Worm (Caenorhabditis elegans) whole organism, mixed stage, embryonic: ENCODE data around the gene csq-1.

Source experiments
- M03D4.4 ChIP-seq: sonication (generic microtip); optimal IDR thresholded peaks from 2 replicates; lab custom pipeline; 2017; ENCODE audit warnings: mild to moderate bottlenecking, missing genetic modification characterization, missing compliant biosample characterization
- blmp-1 ChIP-seq: fragments of 150-350 bp; optimal IDR thresholded peaks from 2 replicates; lab custom pipeline; 2014; ENCODE audit warnings: missing biosample characterization, missing genetic modification characterization
- ceh-39 ChIP-seq: fragments of 150-350 bp; optimal IDR thresholded peaks from 2 replicates; lab custom pipeline; 2014; ENCODE audit warnings: missing biosample characterization, missing genetic modification characterization
- ceh-83 ChIP-seq: fragments of 200-800 bp; sonication (Bioruptor generic); optimal IDR thresholded peaks from 2 replicates; lab custom pipeline; 2018; ENCODE audit warnings: mild to moderate bottlenecking, missing genetic modification characterization, missing compliant biosample characterization
- ces-1 ChIP-seq: fragments of 150-350 bp; optimal IDR thresholded peaks from 2 replicates; lab custom pipeline; 2014; ENCODE audit warnings: missing biosample characterization, missing genetic modification reagents, missing genetic modification characterization
- cnd-1 ChIP-seq: fragments of 200-800 bp; sonication (Bioruptor generic); optimal IDR thresholded peaks from 2 replicates; lab custom pipeline; 2018; ENCODE audit warnings: mild to moderate bottlenecking, missing genetic modification characterization, missing compliant biosample characterization
- elt-1 ChIP-seq: sonication (generic microtip); optimal IDR thresholded peaks from 2 replicates; lab custom pipeline; 2017; ENCODE audit warnings: missing genetic modification characterization, mild to moderate bottlenecking, missing compliant biosample characterization, antibody characterized with exemption, moderate library complexity, borderline replicate concordance; ENCODE audit not compliant: insufficient read depth
- elt-3 ChIP-seq: fragments of 150-350 bp; optimal IDR thresholded peaks from 2 replicates; lab custom pipeline; 2014; ENCODE audit warnings: missing biosample characterization, missing genetic modification characterization
- flh-1 ChIP-seq: fragments of 200-800 bp; sonication (Bioruptor generic); optimal IDR thresholded peaks from 2 replicates; lab custom pipeline; 2018; ENCODE audit warnings: mild to moderate bottlenecking, missing genetic modification characterization, moderate library complexity, missing compliant biosample characterization
- hlh-1 ChIP-seq: fragments of 150-350 bp; optimal IDR thresholded peaks from 2 replicates; lab custom pipeline; 2014; ENCODE audit warnings: missing biosample characterization, missing genetic modification reagents, missing genetic modification characterization
- lin-13 ChIP-seq: fragments of 150-350 bp; optimal IDR thresholded peaks from 2 replicates; lab custom pipeline; 2014; ENCODE audit warnings: missing biosample characterization, missing genetic modification characterization
- lin-32 ChIP-seq: fragments of 200-800 bp; sonication (Bioruptor generic); optimal IDR thresholded peaks from 2 replicates; lab custom pipeline; 2018; ENCODE audit warnings: mild to moderate bottlenecking, missing genetic modification characterization, missing compliant biosample characterization
- lsy-2 ChIP-seq: fragments of 150-350 bp; optimal IDR thresholded peaks from 2 replicates; lab custom pipeline; 2014; ENCODE audit warnings: missing biosample characterization, missing genetic modification characterization
- mab-5 ChIP-seq: fragments of 150-350 bp; optimal IDR thresholded peaks from 2 replicates; lab custom pipeline; 2014; ENCODE audit warnings: missing biosample characterization, missing genetic modification characterization
- mep-1 ChIP-seq: fragments of 150-350 bp; optimal IDR thresholded peaks from 2 replicates; lab custom pipeline; 2017; ENCODE audit warnings: missing biosample characterization, missing genetic modification reagents, missing genetic modification characterization, inconsistent platforms
- mls-2 ChIP-seq: sonication (generic microtip); optimal IDR thresholded peaks from 2 replicates; lab custom pipeline; 2016; ENCODE audit warnings: mild to moderate bottlenecking, missing genetic modification characterization, moderate library complexity, missing compliant biosample characterization
- nhr-12 ChIP-seq: fragments of 150-350 bp; optimal IDR thresholded peaks from 2 replicates; lab custom pipeline; 2014; ENCODE audit warnings: missing biosample characterization, missing genetic modification characterization
- nhr-2 ChIP-seq: fragments of 150-350 bp; optimal IDR thresholded peaks from 2 replicates; lab custom pipeline; 2014; ENCODE audit warnings: missing biosample characterization, missing genetic modification characterization
- nhr-237 ChIP-seq: fragments of 150-350 bp; optimal IDR thresholded peaks from 2 replicates; lab custom pipeline; 2014; ENCODE audit warnings: missing biosample characterization, missing genetic modification characterization
- pha-4 ChIP-seq: fragments of 150-350 bp; optimal IDR thresholded peaks from 2 replicates; lab custom pipeline; 2018; ENCODE audit warnings: missing biosample characterization, missing genetic modification reagents, missing genetic modification characterization
- sem-2 ChIP-seq: fragments of 200-800 bp; sonication (Bioruptor generic); optimal IDR thresholded peaks from 2 replicates; lab custom pipeline; 2018; ENCODE audit warnings: mild to moderate bottlenecking, missing genetic modification characterization, missing compliant biosample characterization
- sptf-1 ChIP-seq: sonication (generic microtip); optimal IDR thresholded peaks from 2 replicates; lab custom pipeline; 2017; ENCODE audit warnings: mild to moderate bottlenecking, missing genetic modification characterization, moderate library complexity, missing compliant biosample characterization
- tbx-8 ChIP-seq: fragments of 200-800 bp; sonication (Bioruptor generic); optimal IDR thresholded peaks from 2 replicates; lab custom pipeline; 2018; ENCODE audit warnings: mild to moderate bottlenecking, missing genetic modification characterization, moderate library complexity, missing compliant biosample characterization
- unc-120 ChIP-seq: sonication (generic microtip); optimal IDR thresholded peaks from 2 replicates; lab custom pipeline; 2017; ENCODE audit warnings: missing genetic modification characterization, missing compliant biosample characterization; ENCODE audit not compliant: poor library complexity, severe bottlenecking
- unc-39 ChIP-seq: fragments of 150-350 bp; optimal IDR thresholded peaks from 2 replicates; lab custom pipeline; 2014; ENCODE audit warnings: missing biosample characterization, missing genetic modification characterization
- unc-62 ChIP-seq: fragments of 150-350 bp; optimal IDR thresholded peaks from 2 replicates; lab custom pipeline; 2014; ENCODE audit warnings: missing biosample characterization, missing genetic modification reagents, missing genetic modification characterization
- zip-8 ChIP-seq: fragments of 150-350 bp; optimal IDR thresholded peaks from 2 replicates; lab custom pipeline; 2014; ENCODE audit warnings: missing biosample characterization, missing genetic modification characterization
- ztf-11 ChIP-seq: fragments of 150-350 bp; optimal IDR thresholded peaks from 2 replicates; lab custom pipeline; 2014; ENCODE audit warnings: missing biosample characterization, missing genetic modification characterization

Gene csq-1

DNA sequence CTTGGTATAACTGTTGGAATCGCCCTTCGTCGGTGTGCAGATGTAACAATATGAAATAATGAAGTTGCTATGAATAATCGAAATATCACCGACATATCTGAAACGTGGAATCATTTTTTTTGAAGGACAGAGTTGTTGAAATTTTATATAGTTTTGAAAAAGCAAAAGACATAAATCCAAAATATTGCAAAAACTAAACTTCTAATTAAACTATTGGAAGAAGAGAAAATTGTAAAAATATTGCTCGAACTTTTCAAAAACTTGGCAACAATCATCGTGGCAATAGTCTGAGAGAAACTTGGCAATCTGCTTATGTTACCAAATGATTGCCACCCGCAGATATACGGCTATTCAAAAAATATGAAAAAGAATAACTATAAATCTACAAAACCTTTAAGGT lies 39.3 kb upstream of the csq-1 start, which contains the start of gene F54E4.4:
Gene F54E4.4 (minus strand): TSS at position 101 of the 400 bp plus-strand sequence.
- TF ChIP-seq sem-2 (no peak), tbx-8 (GFP tag; lab: Kevin White, UChicago) (no peak), unc-62 (GFP tag; lab: Kevin White, UChicago) (no peak), zip-8 (tag; lab: Kevin White, UChicago) (no peak), lin-32 (no peak), unc-39 (tag; lab: Kevin White, UChicago) (no peak), unc-120 (tag; lab: Kevin White, UChicago) (no peak), ceh-39 (no peak), elt-1 (tag; lab: Kevin White, UChicago) (no peak), mls-2 (tag; lab: Kevin White, UChicago) (no peak), nhr-2 (tag; lab: Kevin White, UChicago) (no peak), nhr-12 (tag; lab: Kevin White, UChicago) (no peak), mab-5 (tag; lab: Kevin White, UChicago) (no peak), sptf-1 (tag; lab: Kevin White, UChicago) (no peak), ceh-83 (GFP tag; lab: Kevin White, UChicago) (no peak), M03D4.4 (tag; lab: Kevin White, UChicago) (no peak)

ce11 chrX:14649224-14649623 lies 35.5 kb upstream of the csq-1 start:
- TF ChIP-seq tbx-8 (GFP tag; lab: Kevin White, UChicago) (no peak), hlh-1 (tag; lab: Kevin White, UChicago) (no peak), mep-1 (tag; lab: Kevin White, UChicago) (peak; percentile 16), cnd-1 (tag; lab: Kevin White, UChicago) (peak; percentile 18), ces-1 (GFP tag; lab: Kevin White, UChicago) (peak; percentile 100), nhr-12 (tag; lab: Kevin White, UChicago) (no peak)
- TF ChIP-seq, all 35 proteins: peak for 3

- TF ChIP-seq ces-1 (GFP tag; lab: Kevin White, UChicago) (peak; percentile 92), ztf-11 (no peak)
- TF ChIP-seq, all 35 proteins: peak for 1
Observed at ce11 chrX:14652058-14652457, 32.6 kb upstream of the csq-1 start.

DNA sequence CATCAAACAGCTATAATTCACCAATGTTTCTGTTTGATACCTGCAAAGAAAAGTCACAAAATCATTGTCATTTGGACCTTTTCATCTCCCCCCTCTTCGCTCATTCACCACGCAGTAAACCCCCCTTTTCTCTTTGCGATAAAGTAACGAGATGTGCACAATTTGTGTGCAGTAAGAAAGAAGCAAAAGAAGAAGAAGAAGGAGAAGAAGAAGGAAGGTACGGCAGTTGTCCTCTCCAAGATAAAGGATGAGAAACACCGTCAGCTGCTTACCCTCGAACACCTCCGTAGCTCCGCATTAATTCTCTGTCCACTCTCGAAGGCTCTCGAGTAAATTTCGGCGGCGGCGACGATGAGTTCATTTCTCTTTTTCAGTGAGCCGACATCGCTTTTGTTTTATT lies 31.2 kb upstream of the csq-1 start:
- TF ChIP-seq unc-120 (tag; lab: Kevin White, UChicago) (peak; percentile 78), unc-62 (GFP tag; lab: Kevin White, UChicago) (peak; percentile 78), mab-5 (tag; lab: Kevin White, UChicago) (peak; percentile 25), ces-1 (GFP tag; lab: Kevin White, UChicago) (peak; percentile 27), hlh-1 (tag; lab: Kevin White, UChicago) (peak; percentile 99), lin-13 (no peak)
- TF ChIP-seq, all 35 proteins: peak for 5

- TF ChIP-seq pha-4 (tag; lab: Kevin White, UChicago) (no peak), flh-1 (GFP tag; lab: Kevin White, UChicago) (no peak), lsy-2 (tag; lab: Kevin White, UChicago) (no peak), nhr-237 (tag; lab: Kevin White, UChicago) (no peak)
- TF ChIP-seq, all 35 proteins: peak for 0
Observed at ce11 chrX:14654668-14655067, 30.0 kb upstream of the csq-1 start, which contains the start of gene syg-2. TSS of gene syg-2 (plus strand) at chrX:14654968.

DNA sequence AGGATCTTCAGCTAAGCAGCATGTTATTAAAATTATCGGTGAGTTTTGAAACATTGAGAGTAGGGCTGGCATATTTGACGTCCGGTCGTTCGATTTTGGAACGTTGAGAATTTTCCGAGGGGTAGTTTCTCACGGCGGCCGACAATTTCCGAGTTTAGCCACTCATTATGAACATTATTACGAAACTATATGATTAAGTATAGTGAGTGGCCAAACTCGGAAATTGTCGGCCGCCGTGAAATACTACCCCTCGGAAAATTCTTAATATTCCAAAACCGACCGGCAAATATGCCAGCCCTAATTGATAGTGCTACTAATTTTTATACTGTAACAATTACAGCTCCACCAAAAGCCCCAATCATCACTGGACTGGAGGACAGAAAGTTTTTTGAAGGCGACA lies 27.2 kb upstream of the csq-1 start:
- TF ChIP-seq tbx-8 (GFP tag; lab: Kevin White, UChicago) = no peak
- no peak for TF ChIP-seq mab-5 (tag; lab: Kevin White, UChicago)
- no peak for TF ChIP-seq zip-8 (tag; lab: Kevin White, UChicago)
- TF ChIP-seq pha-4 (tag; lab: Kevin White, UChicago) = no peak
- TF ChIP-seq unc-120 (tag; lab: Kevin White, UChicago) = no peak
- TF ChIP-seq lsy-2 (tag; lab: Kevin White, UChicago) = no peak
- TF ChIP-seq elt-3 (tag; lab: Kevin White, UChicago) = no peak
- TF ChIP-seq sptf-1 (tag; lab: Kevin White, UChicago) = no peak
- no peak for TF ChIP-seq blmp-1 (tag; lab: Kevin White, UChicago)
- no peak for TF ChIP-seq nhr-12 (tag; lab: Kevin White, UChicago)
- no peak for TF ChIP-seq nhr-237 (tag; lab: Kevin White, UChicago)
